Fruit fly (Drosophila melanogaster) whole organism, adult: Measurements from ENCODE around the gene CG32024.

Experiments used
- CG1620 ChIP-seq: fragments of 200-800 bp; sonication (Bioruptor generic); optimal IDR thresholded peaks from 2 replicates; lab custom pipeline; 2016; ENCODE audit warnings: missing biosample characterization, missing genetic modification characterization
- cic ChIP-seq: fragments of 200-800 bp; sonication (Bioruptor generic); optimal IDR thresholded peaks from 2 replicates; lab custom pipeline; 2017; ENCODE audit warnings: missing biosample characterization, mild to moderate bottlenecking, missing genetic modification characterization, moderate library complexity
- cnc ChIP-seq, 2 experiments: fragments of >200 bp; optimal IDR thresholded peaks; 2 replicates each; lab custom pipeline; 2017
- ovo ChIP-seq: fragments of 200-800 bp; sonication (Bioruptor generic); optimal IDR thresholded peaks from 2 replicates; lab custom pipeline; 2016; ENCODE audit warnings: missing biosample characterization, missing genetic modification characterization
- tj ChIP-seq: fragments of 200-800 bp; sonication (Bioruptor generic); optimal IDR thresholded peaks from 3 replicates; lab custom pipeline; 2017; ENCODE audit warnings: missing biosample characterization, mild to moderate bottlenecking, missing genetic modification characterization, moderate library complexity

DNA sequence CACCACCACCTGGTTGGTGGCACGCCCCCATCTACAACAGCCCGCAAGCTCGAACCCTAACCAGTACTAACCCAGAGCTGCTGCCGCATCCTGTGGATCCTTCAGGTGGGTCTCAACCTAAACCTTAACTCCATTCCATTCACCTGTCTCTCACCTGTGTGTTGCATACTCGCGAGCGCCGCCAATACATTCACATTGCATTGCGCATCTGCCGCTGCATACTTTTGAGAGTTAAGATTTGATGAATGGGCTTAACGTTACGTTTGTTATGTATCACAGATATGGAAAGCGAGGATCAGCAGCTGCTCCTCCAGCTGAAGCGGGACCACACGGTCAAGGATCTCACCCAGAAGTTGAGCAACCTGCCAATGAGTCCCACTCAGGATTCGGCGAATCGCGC, 20.2 kb upstream of the CG32024 start:
- TF ChIP-seq cic: no peak
- TF ChIP-seq cnc (optimal IDR thresholded peaks at IDR 0.05; lab: Kevin White, UChicago): no peak
- TF ChIP-seq CG1620 (GFP tag; lab: Kevin White, UChicago): no peak
- TF ChIP-seq ovo (GFP tag; lab: Kevin White, UChicago): no peak
- no peak for TF ChIP-seq tj (GFP tag; lab: Kevin White, UChicago)
